Fruit fly (Drosophila melanogaster) whole organism, embryonic: ENCODE results near the gene CG6048.

ENCODE experiments used
- CG10565 ChIP-seq: fragments of 200-800 bp; sonication (Bioruptor generic); optimal IDR thresholded peaks from 3 replicates; lab custom pipeline; 2016; ENCODE audit warnings: missing biosample characterization, mild to moderate bottlenecking, missing genetic modification characterization
- CG11398 ChIP-seq: fragments of 200-800 bp; sonication (Bioruptor generic); optimal IDR thresholded peaks from 2 replicates; lab custom pipeline; 2016; ENCODE audit warnings: missing biosample characterization, missing genetic modification characterization
- CG12219 ChIP-seq: fragments of 200-800 bp; sonication (Bioruptor generic); optimal IDR thresholded peaks from 3 replicates; lab custom pipeline; 2018; ENCODE audit warnings: missing biosample characterization, mild to moderate bottlenecking, missing genetic modification characterization
- CG12769 ChIP-seq: fragments of 200-800 bp; sonication (Bioruptor generic); optimal IDR thresholded peaks from 2 replicates; lab custom pipeline; 2019; ENCODE audit warnings: missing biosample characterization, mild to moderate bottlenecking, missing genetic modification characterization, moderate library complexity
- CG13624 ChIP-seq: fragments of 200-800 bp; sonication (Bioruptor generic); optimal IDR thresholded peaks from 2 replicates; lab custom pipeline; 2016; ENCODE audit warnings: missing biosample characterization, missing genetic modification characterization
- CG15601 ChIP-seq: fragments of 200-800 bp; sonication (Bioruptor generic); optimal IDR thresholded peaks from 3 replicates; lab custom pipeline; 2019; ENCODE audit warnings: missing biosample characterization, mild to moderate bottlenecking, missing genetic modification characterization, moderate library complexity
- CG16863 ChIP-seq: fragments of 200-800 bp; sonication (Bioruptor generic); optimal IDR thresholded peaks from 3 replicates; lab custom pipeline; 2016; ENCODE audit warnings: missing biosample characterization, missing genetic modification characterization
- CG2120 ChIP-seq: fragments of 200-800 bp; sonication (Bioruptor generic); optimal IDR thresholded peaks from 3 replicates; lab custom pipeline; 2016; ENCODE audit warnings: missing biosample characterization, missing genetic modification characterization
- CG8478 ChIP-seq: fragments of >200 bp; optimal IDR thresholded peaks from 2 replicates; lab custom pipeline; 2018
- D19B ChIP-seq: fragments of 200-800 bp; sonication (Bioruptor generic); optimal IDR thresholded peaks from 2 replicates; lab custom pipeline; 2017; ENCODE audit warnings: missing biosample characterization, mild to moderate bottlenecking, missing genetic modification characterization
- HmgD ChIP-seq: fragments of 200-800 bp; sonication (Bioruptor generic); optimal IDR thresholded peaks from 3 replicates; lab custom pipeline; 2016; ENCODE audit warnings: missing biosample characterization, missing genetic modification characterization
- knrl ChIP-seq: fragments of 200-800 bp; sonication (Bioruptor generic); IDR thresholded peaks from 3 replicates; pipeline ENCODE4 v1.3.6; 2022; ENCODE audit warnings: missing biosample characterization, missing genetic modification characterization; ENCODE audit not compliant: partially characterized antibody
- usp ChIP-seq: fragments of >200 bp; optimal IDR thresholded peaks from 2 replicates; lab custom pipeline; 2017; ENCODE audit warnings: missing biosample characterization, missing genetic modification characterization

- TF ChIP-seq knrl (GFP tag; lab: Robert Waterston, UW) (no peak), CG13624 (no peak), usp (GFP tag; lab: Kevin White, UChicago) (no peak), CG8478 (lab: Kevin White, UChicago) (no peak), CG11398 (GFP tag; lab: Kevin White, UChicago) (no peak), CG12219 (GFP tag; lab: Kevin White, UChicago) (peak; percentile 47), CG2120 (GFP tag; lab: Kevin White, UChicago) (no peak), CG16863 (GFP tag; lab: Kevin White, UChicago) (peak; percentile 4), CG10565 (GFP tag; lab: Kevin White, UChicago) (no peak), CG12769 (tag; lab: Kevin White, UChicago) (peak; percentile 18), D19B (GFP tag; lab: Kevin White, UChicago) (no peak), CG15601 (tag; lab: Kevin White, UChicago) (peak; percentile 37), HmgD (GFP tag; lab: Kevin White, UChicago) (no peak)
Measured at dm6 chrX:5989368-5989767, 37.0 kb downstream of the CG6048 start.
